Worm (Caenorhabditis elegans) whole organism, L4 larva: Measurements from ENCODE around the gene F13D12.5.

Source experiments
- F49E8.2 ChIP-seq: sonication (generic microtip); optimal IDR thresholded peaks from 2 replicates; lab custom pipeline; 2016; ENCODE audit warnings: missing compliant biosample characterization, mild to moderate bottlenecking, missing genetic modification characterization, borderline replicate concordance
- hlh-11 ChIP-seq: fragments of 200-800 bp; sonication (Bioruptor generic); optimal IDR thresholded peaks from 2 replicates; lab custom pipeline; 2018; ENCODE audit warnings: mild to moderate bottlenecking, missing genetic modification characterization, missing compliant biosample characterization

- TF ChIP-seq hlh-11 (tag; lab: Kevin White, UChicago) = no peak
- no peak for TF ChIP-seq F49E8.2
Observed at ce11 chrII:11681136-11681824, 45.3 kb upstream of the F13D12.5 start, which contains the start of the genes sfxn-1.4 and C47D12.4.
